Fruit fly (Drosophila melanogaster): ENCODE measurements around the gene Cox10.

Gene Cox10

DNA sequence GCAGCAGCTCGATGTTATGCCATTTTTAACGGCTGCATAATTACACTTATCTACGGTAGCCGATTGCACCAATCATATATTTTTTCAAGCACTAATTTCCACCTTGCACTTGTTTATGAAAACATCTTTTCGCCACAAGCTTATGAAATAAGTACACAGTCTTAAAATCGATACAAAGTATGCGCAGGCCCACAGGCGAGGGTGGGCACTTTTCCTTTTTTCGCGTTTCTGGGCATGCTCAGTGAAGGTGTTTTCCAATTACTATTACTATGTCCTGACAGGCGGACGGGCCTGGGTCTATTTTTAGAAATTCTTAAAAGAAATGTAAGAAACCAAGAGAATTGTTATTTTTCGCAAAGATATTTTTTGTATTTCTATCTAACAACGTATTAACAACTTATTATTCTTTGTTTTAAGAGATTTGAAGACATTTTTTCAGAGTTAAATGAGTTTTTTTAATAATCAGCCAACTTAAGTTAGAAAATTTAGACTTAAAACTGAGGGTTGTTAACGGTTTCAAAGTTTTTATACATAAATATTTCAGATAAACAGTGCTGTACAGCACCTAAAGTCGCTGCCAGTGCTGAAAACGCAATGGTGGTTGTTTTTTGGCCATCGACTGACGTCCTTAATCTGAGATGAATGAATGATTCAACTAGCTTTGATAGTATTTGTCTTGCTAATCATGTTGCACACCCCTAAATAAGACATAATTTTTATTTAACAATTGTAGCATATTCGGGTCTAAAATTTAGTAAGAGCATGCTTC, 20.5 kb upstream of the Cox10 start, which contains the start of gene Cdk5alpha (continued):
- peak; percentile 1 for TF ChIP-seq Bteb2 (GFP tag; optimal IDR thresholded peaks at IDR 0.05)
- no peak for TF ChIP-seq CG2875 (GFP tag; optimal IDR thresholded peaks at IDR 0.05)
- peak; percentile 85 for TF ChIP-seq seq (GFP tag; IDR thresholded peaks at IDR 0.05)
- no peak for TF ChIP-seq dmrt99B (tag; optimal IDR thresholded peaks at IDR 0.05)
- TF ChIP-seq amos (GFP tag; IDR thresholded peaks at IDR 0.05; ENCODE audit: partially characterized antibody): no peak
- TF ChIP-seq slou (GFP tag; optimal IDR thresholded peaks at IDR 0.05): no peak
- no peak for TF ChIP-seq z (GFP tag; IDR thresholded peaks at IDR 0.05)
- TF ChIP-seq CG10543 (GFP tag; optimal IDR thresholded peaks at IDR 0.05): no peak
- no peak for TF ChIP-seq Tbp (GFP tag; optimal IDR thresholded peaks at IDR 0.05)
- TF ChIP-seq Med (GFP tag): peak; percentile 79
- no peak for TF ChIP-seq Hr39 (optimal IDR thresholded peaks at IDR 0.05)
- no peak for TF ChIP-seq gro (GFP tag; optimal IDR thresholded peaks at IDR 0.05)
- TF ChIP-seq CG4617 (GFP tag; optimal IDR thresholded peaks at IDR 0.05; ENCODE audit: borderline replicate concordance): no peak
- TF ChIP-seq slbo (GFP tag; IDR thresholded peaks at IDR 0.05): no peak
- TF ChIP-seq hbn (GFP tag; IDR thresholded peaks at IDR 0.05; ENCODE audit: partially characterized antibody): no peak
- TF ChIP-seq dmrt11E (tag; optimal IDR thresholded peaks at IDR 0.05): no peak
- TF ChIP-seq bigmax (GFP tag; optimal IDR thresholded peaks at IDR 0.05): no peak
- no peak for TF ChIP-seq CG4424 (GFP tag; optimal IDR thresholded peaks at IDR 0.05)
- TF ChIP-seq CG13287 (GFP tag; IDR thresholded peaks at IDR 0.05; ENCODE audit: partially characterized antibody): peak; percentile 22; the same call in 1 of the 2 replicates
- TF ChIP-seq Blimp-1 (GFP tag; optimal IDR thresholded peaks at IDR 0.05): no peak
- TF ChIP-seq CG16813 (GFP tag; IDR thresholded peaks at IDR 0.05; ENCODE audit: partially characterized antibody): no peak
- TF ChIP-seq CG13424 (tag; optimal IDR thresholded peaks at IDR 0.05): no peak
- TF ChIP-seq Usf (GFP tag; optimal IDR thresholded peaks at IDR 0.05): no peak
- no peak for TF ChIP-seq zf30C (GFP tag; optimal IDR thresholded peaks at IDR 0.05)
- peak; percentile 8 for TF ChIP-seq MESR4 (GFP tag; optimal IDR thresholded peaks at IDR 0.05)
- no peak for TF ChIP-seq CG11723 (GFP tag; optimal IDR thresholded peaks at IDR 0.05)
- TF ChIP-seq Neu2 (GFP tag; optimal IDR thresholded peaks at IDR 0.05; ENCODE audit: borderline replicate concordance): no peak
- no peak for TF ChIP-seq CG6683 (GFP tag; optimal IDR thresholded peaks at IDR 0.05)
- TF ChIP-seq pita (GFP tag; optimal IDR thresholded peaks at IDR 0.05): no peak
- TF ChIP-seq Nf-YC (tag; optimal IDR thresholded peaks at IDR 0.05): no peak
- no peak for TF ChIP-seq tna (GFP tag; IDR thresholded peaks at IDR 0.05; ENCODE audit: partially characterized antibody)
- TF ChIP-seq caup (GFP tag; optimal IDR thresholded peaks at IDR 0.05; ENCODE audit: severe bottlenecking): no peak
- peak; percentile 3 for TF ChIP-seq CG13624 (GFP tag; optimal IDR thresholded peaks at IDR 0.05)
- no peak for TF ChIP-seq twi (tag; optimal IDR thresholded peaks at IDR 0.05)
- peak; percentile 79 for TF ChIP-seq Ets65A (GFP tag)
- no peak for TF ChIP-seq CG12104 (GFP tag; optimal IDR thresholded peaks at IDR 0.05)
- no peak for TF ChIP-seq Side (GFP tag; optimal IDR thresholded peaks at IDR 0.05)
- TF ChIP-seq CG10959 (GFP tag; IDR thresholded peaks at IDR 0.05): no peak
- peak; percentile 24 for TF ChIP-seq grn (GFP tag; optimal IDR thresholded peaks at IDR 0.05)
- TF ChIP-seq CG2116 (GFP tag; optimal IDR thresholded peaks at IDR 0.05): peak; percentile 18
- peak; percentile 98 for TF ChIP-seq stwl (tag; optimal IDR thresholded peaks at IDR 0.05)
- no peak for TF ChIP-seq CG15073 (GFP tag; optimal IDR thresholded peaks at IDR 0.05)
- peak; percentile 5 for TF ChIP-seq CG14710 (tag; optimal IDR thresholded peaks at IDR 0.05)
- no peak for TF ChIP-seq CrebB (tag; optimal IDR thresholded peaks at IDR 0.05)
- peak; percentile 32 for TF ChIP-seq CG1603 (tag; optimal IDR thresholded peaks at IDR 0.05)
- no peak for TF ChIP-seq Ravus (GFP tag; IDR thresholded peaks at IDR 0.05)
- no peak for TF ChIP-seq Lim3 (GFP tag; IDR thresholded peaks at IDR 0.05)
- no peak for TF ChIP-seq B-H2 (GFP tag; optimal IDR thresholded peaks at IDR 0.05)
- TF ChIP-seq onecut (GFP tag; IDR thresholded peaks at IDR 0.05): peak; percentile 92

Measured in whole organism, embryonic.